Fruit fly (Drosophila melanogaster) whole organism, adult: ENCODE measurements around the gene aos.

Source experiments
- CG11617 ChIP-seq: fragments of 200-800 bp; sonication (Bioruptor generic); optimal IDR thresholded peaks from 2 replicates; lab custom pipeline; 2017; ENCODE audit warnings: mild to moderate bottlenecking, missing biosample characterization, missing genetic modification reagents, missing genetic modification characterization
- CG12768 ChIP-seq: fragments of 200-800 bp; sonication (Bioruptor generic); optimal IDR thresholded peaks from 2 replicates; lab custom pipeline; 2017; ENCODE audit warnings: missing biosample characterization, missing genetic modification characterization, mild to moderate bottlenecking, moderate library complexity, missing genetic modification reagents
- CG14711 ChIP-seq: fragments of 200-800 bp; sonication (Bioruptor generic); optimal IDR thresholded peaks from 2 replicates; lab custom pipeline; 2018; ENCODE audit warnings: missing biosample characterization, mild to moderate bottlenecking, missing genetic modification characterization, moderate library complexity
- CG1620 ChIP-seq: fragments of 200-800 bp; sonication (Bioruptor generic); optimal IDR thresholded peaks from 2 replicates; lab custom pipeline; 2016; ENCODE audit warnings: missing biosample characterization, missing genetic modification characterization
- CG33017 ChIP-seq: fragments of 200-800 bp; sonication (Bioruptor generic); optimal IDR thresholded peaks from 2 replicates; lab custom pipeline; 2018; ENCODE audit warnings: missing biosample characterization, mild to moderate bottlenecking, missing genetic modification characterization, moderate library complexity
- CG5204 ChIP-seq: fragments of 200-800 bp; sonication (Bioruptor generic); optimal IDR thresholded peaks from 2 replicates; lab custom pipeline; 2016; ENCODE audit warnings: missing biosample characterization, missing genetic modification characterization
- CG7045 ChIP-seq: fragments of 200-800 bp; sonication (Bioruptor generic); optimal IDR thresholded peaks from 2 replicates; lab custom pipeline; 2017; ENCODE audit warnings: missing biosample characterization, mild to moderate bottlenecking, missing genetic modification characterization
- CG7101 ChIP-seq: fragments of 200-800 bp; sonication (Bioruptor generic); optimal IDR thresholded peaks from 2 replicates; lab custom pipeline; 2018; ENCODE audit warnings: missing biosample characterization, mild to moderate bottlenecking, missing genetic modification characterization, moderate library complexity
- Clk ChIP-seq: fragments of 200-800 bp; sonication (Bioruptor generic); optimal IDR thresholded peaks from 2 replicates; lab custom pipeline; 2017; ENCODE audit warnings: missing biosample characterization, missing genetic modification characterization
- Crg-1 ChIP-seq: fragments of 200-800 bp; sonication (Bioruptor generic); optimal IDR thresholded peaks from 2 replicates; lab custom pipeline; 2016; ENCODE audit warnings: missing biosample characterization, missing genetic modification characterization
- Hr96 ChIP-seq: fragments of 200-800 bp; sonication (Bioruptor generic); optimal IDR thresholded peaks from 2 replicates; lab custom pipeline; 2016; ENCODE audit warnings: missing biosample characterization, missing genetic modification characterization
- Mnt ChIP-seq: fragments of 200-800 bp; sonication (Bioruptor generic); optimal IDR thresholded peaks from 2 replicates; lab custom pipeline; 2016; ENCODE audit warnings: missing biosample characterization, mild to moderate bottlenecking, missing genetic modification characterization
- bab1 ChIP-seq: fragments of 200-800 bp; sonication (Bioruptor generic); optimal IDR thresholded peaks from 3 replicates; lab custom pipeline; 2019; ENCODE audit warnings: missing biosample characterization, mild to moderate bottlenecking, missing genetic modification characterization, moderate library complexity
- cic ChIP-seq: fragments of 200-800 bp; sonication (Bioruptor generic); optimal IDR thresholded peaks from 2 replicates; lab custom pipeline; 2017; ENCODE audit warnings: missing biosample characterization, mild to moderate bottlenecking, missing genetic modification characterization, moderate library complexity
- cnc ChIP-seq, 2 experiments: fragments of >200 bp; optimal IDR thresholded peaks; 2 replicates each; lab custom pipeline; 2017
- kay ChIP-seq: fragments of 200-800 bp; sonication (Bioruptor generic); peaks from one replicate; lab custom pipeline; 2016; ENCODE audit warnings: missing biosample characterization, missing genetic modification characterization, borderline replicate concordance
- ovo ChIP-seq: fragments of 200-800 bp; sonication (Bioruptor generic); optimal IDR thresholded peaks from 2 replicates; lab custom pipeline; 2016; ENCODE audit warnings: missing biosample characterization, missing genetic modification characterization
- pad ChIP-seq: fragments of 200-800 bp; sonication (Bioruptor generic); optimal IDR thresholded peaks from 3 replicates; lab custom pipeline; 2017; ENCODE audit warnings: missing biosample characterization, missing genetic modification characterization, mild to moderate bottlenecking, moderate library complexity, missing genetic modification reagents
- tj ChIP-seq: fragments of 200-800 bp; sonication (Bioruptor generic); optimal IDR thresholded peaks from 3 replicates; lab custom pipeline; 2017; ENCODE audit warnings: missing biosample characterization, mild to moderate bottlenecking, missing genetic modification characterization, moderate library complexity
- toe ChIP-seq: fragments of 200-800 bp; sonication (Bioruptor generic); optimal IDR thresholded peaks from 2 replicates; lab custom pipeline; 2016; ENCODE audit warnings: missing biosample characterization, missing genetic modification characterization

aos gene

dm6 chr3L:16431056-16431455 lies 52.4 kb downstream of the aos start:
- TF ChIP-seq CG11617 (GFP tag; lab: Kevin White, UChicago) (no peak), CG5204 (GFP tag; lab: Kevin White, UChicago) (no peak), kay (no peak), cnc (optimal IDR thresholded peaks at IDR 0.05; lab: Kevin White, UChicago) (no peak), CG14711 (tag; lab: Kevin White, UChicago) (no peak), CG1620 (GFP tag; lab: Kevin White, UChicago) (no peak), CG12768 (GFP tag; lab: Kevin White, UChicago) (no peak), toe (GFP tag; lab: Kevin White, UChicago) (no peak), bab1 (GFP tag; lab: Kevin White, UChicago) (no peak), tj (GFP tag; lab: Kevin White, UChicago) (no peak), CG33017 (no peak), pad (no peak), Clk (GFP tag; lab: Kevin White, UChicago) (no peak), CG7101 (no peak), Hr96 (no peak), cic (no peak), Crg-1 (GFP tag; lab: Kevin White, UChicago) (no peak), Mnt (no peak), CG7045 (GFP tag; lab: Kevin White, UChicago) (no peak), ovo (GFP tag; lab: Kevin White, UChicago) (no peak)

DNA sequence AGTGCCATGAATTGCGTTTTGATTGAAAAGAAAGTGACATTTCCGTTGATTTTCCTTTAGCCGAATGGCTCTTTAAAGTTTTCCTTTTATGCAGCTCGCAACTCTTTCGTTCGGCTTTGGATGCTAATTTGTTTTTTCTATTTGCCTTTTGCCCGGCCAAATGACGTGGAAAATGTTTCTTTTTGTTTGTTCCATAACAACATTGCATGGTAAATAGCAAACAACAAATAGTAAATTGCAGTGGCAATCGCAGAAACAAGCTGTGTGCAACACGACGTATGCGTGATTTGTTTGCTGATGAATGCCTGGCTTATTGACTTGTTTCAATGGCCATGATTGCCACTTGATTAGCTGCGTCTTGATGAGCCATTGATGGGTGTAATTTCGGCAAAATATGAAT lies 54.0 kb downstream of the aos start:
- TF ChIP-seq pad (no peak), tj (GFP tag; lab: Kevin White, UChicago) (no peak), bab1 (GFP tag; lab: Kevin White, UChicago) (no peak), CG7101 (no peak), Crg-1 (GFP tag; lab: Kevin White, UChicago) (no peak), Clk (GFP tag; lab: Kevin White, UChicago) (no peak), Mnt (no peak), Hr96 (no peak), CG14711 (tag; lab: Kevin White, UChicago) (no peak), ovo (GFP tag; lab: Kevin White, UChicago) (no peak), CG1620 (GFP tag; lab: Kevin White, UChicago) (no peak), CG5204 (GFP tag; lab: Kevin White, UChicago) (no peak), cic (no peak), kay (no peak), cnc (optimal IDR thresholded peaks at IDR 0.05; lab: Kevin White, UChicago) (no peak), CG7045 (GFP tag; lab: Kevin White, UChicago) (no peak), toe (GFP tag; lab: Kevin White, UChicago) (no peak)
